Fruit fly (Drosophila melanogaster): Measurements from ENCODE around the gene rush.

DNA sequence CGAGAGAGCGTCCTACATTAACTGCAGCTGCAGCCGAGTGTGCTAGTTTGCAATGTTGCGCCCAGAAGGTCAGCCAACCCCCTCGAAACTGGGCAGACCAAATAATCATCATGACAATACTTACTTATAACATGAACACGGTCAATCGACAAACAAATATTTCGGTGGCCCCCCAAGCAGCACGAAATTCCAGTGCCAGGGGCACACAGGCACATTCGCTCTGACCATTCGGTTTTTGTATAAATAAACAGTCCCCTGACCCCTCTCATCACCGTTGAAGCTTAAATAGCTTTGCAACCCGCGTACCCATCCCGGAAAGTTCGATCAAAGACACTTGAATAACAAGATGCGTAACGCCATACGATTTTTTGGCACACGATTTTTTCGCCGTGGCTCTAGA lies 35.5 kb downstream of the rush start:
- TF ChIP-seq psq (optimal IDR thresholded peaks at IDR 0.05): no peak
- TF ChIP-seq Sin3A (optimal IDR thresholded peaks at IDR 0.05): no peak
- no peak for TF ChIP-seq h (optimal IDR thresholded peaks at IDR 0.05)
